Worm (Caenorhabditis elegans): ENCODE results near the gene best-19.

ce11 chrIV:313615-314014 lies 30.2 kb downstream of the best-19 start, which contains the start of gene snai-1:
- no peak for TF ChIP-seq ztf-23 (GFP tag; IDR thresholded peaks at IDR 0.05)
- no peak for TF ChIP-seq cog-1 (tag; optimal IDR thresholded peaks at IDR 0.05)
- TF ChIP-seq ztf-29 (GFP tag; IDR thresholded peaks at IDR 0.05) = no peak

Data from whole organism, midembryonic.